Fruit fly (Drosophila melanogaster): Measurements from ENCODE around the gene CG14535.

- TF ChIP-seq CG8478 (optimal IDR thresholded peaks at IDR 0.05) (no peak), CTCF (optimal IDR thresholded peaks at IDR 0.05) (no peak)
Measured at dm6 chr2L:7828901-7829300, 26.4 kb downstream of the CG14535 start.
